Worm (Caenorhabditis elegans): Measurements from ENCODE around the gene F32D1.3.

DNA sequence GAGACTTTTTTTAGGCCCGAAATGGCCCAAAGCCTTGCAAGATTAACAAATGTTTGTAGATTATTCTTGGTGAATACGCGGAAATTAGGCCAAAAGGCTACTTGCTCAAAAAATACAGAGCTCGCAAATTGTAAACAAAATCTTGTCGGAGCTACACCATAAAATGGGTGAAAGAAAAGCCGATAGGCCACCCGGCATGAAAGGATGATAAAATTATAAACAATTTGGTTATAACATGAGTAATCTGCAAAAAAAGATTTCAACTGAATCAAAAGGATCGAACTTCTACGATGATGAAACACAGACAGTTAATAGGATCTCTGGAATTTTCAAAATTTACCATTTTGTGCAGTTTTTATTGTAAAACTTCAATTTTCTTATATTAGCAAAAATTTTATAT lies 36.8 kb upstream of the F32D1.3 start:
- TF ChIP-seq him-1 (tag; optimal IDR thresholded peaks at IDR 0.05), result no peak
- no peak for TF ChIP-seq dao-5 (tag; optimal IDR thresholded peaks at IDR 0.05)
- TF ChIP-seq W03F9.2 (tag; optimal IDR thresholded peaks at IDR 0.05), result no peak
